Worm (Caenorhabditis elegans) whole organism, late embryonic: ENCODE results near the gene sgk-1.

Source experiments
- C38D4.7 ChIP-seq: fragments of 200-800 bp; sonication (Bioruptor generic); optimal IDR thresholded peaks from 2 replicates; lab custom pipeline; 2018; ENCODE audit warnings: mild to moderate bottlenecking, missing genetic modification characterization, moderate library complexity, missing compliant biosample characterization
- K02D7.2 ChIP-seq: sonication (generic microtip); optimal IDR thresholded peaks from 2 replicates; lab custom pipeline; 2017; ENCODE audit warnings: mild to moderate bottlenecking, missing genetic modification characterization, missing compliant biosample characterization
- K09A11.1 ChIP-seq: sonication (generic microtip); optimal IDR thresholded peaks from 2 replicates; lab custom pipeline; 2017; ENCODE audit warnings: antibody characterized with exemption, mild to moderate bottlenecking, missing genetic modification characterization, missing compliant biosample characterization; ENCODE audit not compliant: insufficient read depth
- Y22D7AL.16 ChIP-seq: sonication (generic microtip); optimal IDR thresholded peaks from 2 replicates; lab custom pipeline; 2016; ENCODE audit warnings: missing genetic modification characterization, missing compliant biosample characterization
- ceh-14 ChIP-seq: sonication (generic microtip); optimal IDR thresholded peaks from 2 replicates; lab custom pipeline; 2016; ENCODE audit warnings: missing genotype, missing genetic modification characterization, missing compliant biosample characterization
- ceh-19 ChIP-seq: fragments of 200-800 bp; sonication (Bioruptor generic); optimal IDR thresholded peaks from 2 replicates; lab custom pipeline; 2018; ENCODE audit warnings: mild to moderate bottlenecking, missing genetic modification characterization, missing compliant biosample characterization
- ceh-2 ChIP-seq: sonication (generic microtip); optimal IDR thresholded peaks from 2 replicates; lab custom pipeline; 2016; ENCODE audit warnings: missing genotype, missing genetic modification characterization, missing compliant biosample characterization
- ceh-22 ChIP-seq: sonication (generic microtip); optimal IDR thresholded peaks from 2 replicates; lab custom pipeline; 2017; ENCODE audit warnings: missing biosample characterization, missing genetic modification characterization
- ceh-30 ChIP-seq: fragments of 150-350 bp; optimal IDR thresholded peaks from 2 replicates; lab custom pipeline; 2014; ENCODE audit warnings: missing biosample characterization, missing genetic modification characterization
- ceh-34 ChIP-seq: sonication (generic microtip); optimal IDR thresholded peaks from 2 replicates; lab custom pipeline; 2016; ENCODE audit warnings: mild to moderate bottlenecking, missing genetic modification characterization, missing compliant biosample characterization
- ceh-48 ChIP-seq: sonication (generic microtip); optimal IDR thresholded peaks from 2 replicates; lab custom pipeline; 2016; ENCODE audit warnings: missing genetic modification characterization, inconsistent platforms, missing compliant biosample characterization
- ceh-6 ChIP-seq: fragments of 200-800 bp; sonication (Bioruptor generic); optimal IDR thresholded peaks from 2 replicates; lab custom pipeline; 2018; ENCODE audit warnings: mild to moderate bottlenecking, missing genetic modification characterization, missing compliant biosample characterization
- ceh-9 ChIP-seq: sonication (generic microtip); optimal IDR thresholded peaks from 2 replicates; lab custom pipeline; 2016; ENCODE audit warnings: mild to moderate bottlenecking, missing genetic modification characterization, inconsistent platforms, missing compliant biosample characterization
- che-1 ChIP-seq: sonication (generic microtip); optimal IDR thresholded peaks from 2 replicates; lab custom pipeline; 2016; ENCODE audit warnings: mild to moderate bottlenecking, missing genetic modification characterization, missing compliant biosample characterization
- dmd-4 ChIP-seq: sonication (generic microtip); optimal IDR thresholded peaks from 2 replicates; lab custom pipeline; 2016; ENCODE audit warnings: borderline replicate concordance, missing genetic modification characterization, missing compliant biosample characterization
- dve-1 ChIP-seq: sonication (generic microtip); optimal IDR thresholded peaks from 2 replicates; lab custom pipeline; 2017; ENCODE audit warnings: antibody characterized with exemption, mild to moderate bottlenecking, missing genetic modification characterization, missing compliant biosample characterization
- elt-2 ChIP-seq: sonication (generic microtip); optimal IDR thresholded peaks from 2 replicates; lab custom pipeline; 2016; ENCODE audit warnings: missing genetic modification reagents, missing genetic modification characterization, missing compliant biosample characterization
- eyg-1 ChIP-seq: sonication (generic microtip); optimal IDR thresholded peaks from 2 replicates; lab custom pipeline; 2016; ENCODE audit warnings: missing genotype, missing genetic modification characterization, missing compliant biosample characterization
- fax-1 ChIP-seq: sonication (generic microtip); optimal IDR thresholded peaks from 2 replicates; lab custom pipeline; 2016; ENCODE audit warnings: missing genotype, missing genetic modification characterization, missing compliant biosample characterization
- gmeb-2 ChIP-seq: sonication (generic microtip); optimal IDR thresholded peaks from 2 replicates; lab custom pipeline; 2016; ENCODE audit warnings: missing genetic modification characterization, inconsistent platforms, missing compliant biosample characterization
- hlh-13 ChIP-seq: fragments of 200-800 bp; sonication (Bioruptor generic); optimal IDR thresholded peaks from 2 replicates; lab custom pipeline; 2018; ENCODE audit warnings: mild to moderate bottlenecking, missing genetic modification characterization, missing compliant biosample characterization
- hlh-15 ChIP-seq: sonication (generic microtip); optimal IDR thresholded peaks from 2 replicates; lab custom pipeline; 2016; ENCODE audit warnings: missing genetic modification characterization, missing compliant biosample characterization
- hlh-30 ChIP-seq: sonication (generic microtip); optimal IDR thresholded peaks from 2 replicates; lab custom pipeline; 2017; ENCODE audit warnings: antibody characterized with exemption, missing genetic modification characterization, missing compliant biosample characterization; ENCODE audit not compliant: insufficient read depth
- lim-6 ChIP-seq: sonication (generic microtip); optimal IDR thresholded peaks from 2 replicates; lab custom pipeline; 2016; ENCODE audit warnings: missing genetic modification characterization, missing compliant biosample characterization
- lin-11 ChIP-seq: fragments of 200-800 bp; sonication (Bioruptor generic); optimal IDR thresholded peaks from 2 replicates; lab custom pipeline; 2018; ENCODE audit warnings: mild to moderate bottlenecking, missing genetic modification characterization, missing compliant biosample characterization
- madf-2 ChIP-seq: sonication (generic microtip); optimal IDR thresholded peaks from 2 replicates; lab custom pipeline; 2017; ENCODE audit warnings: missing genetic modification characterization, missing compliant biosample characterization
- nhr-11 ChIP-seq: fragments of 150-350 bp; optimal IDR thresholded peaks from 2 replicates; lab custom pipeline; 2014; ENCODE audit warnings: missing biosample characterization, missing genetic modification characterization
- npax-4 ChIP-seq: sonication (generic microtip); optimal IDR thresholded peaks from 2 replicates; lab custom pipeline; 2016; ENCODE audit warnings: missing genetic modification characterization, missing compliant biosample characterization
- pat-9 ChIP-seq: fragments of 200-800 bp; sonication (Bioruptor generic); optimal IDR thresholded peaks from 2 replicates; lab custom pipeline; 2018; ENCODE audit warnings: mild to moderate bottlenecking, missing genetic modification characterization, moderate library complexity, missing compliant biosample characterization
- pqm-1 ChIP-seq: sonication (generic microtip); optimal IDR thresholded peaks from 2 replicates; lab custom pipeline; 2016; ENCODE audit warnings: missing genetic modification characterization, missing compliant biosample characterization
- sox-2 ChIP-seq: fragments of 200-800 bp; sonication (Bioruptor generic); IDR thresholded peaks from 2 replicates; pipeline ENCODE4 v1.3.6; 2022; ENCODE audit warnings: missing genetic modification reagents, missing genetic modification characterization, missing compliant biosample characterization
- sox-4 ChIP-seq: sonication (generic microtip); optimal IDR thresholded peaks from 2 replicates; lab custom pipeline; 2017; ENCODE audit warnings: mild to moderate bottlenecking, missing genetic modification characterization, inconsistent platforms, missing compliant biosample characterization
- tbx-2 ChIP-seq: sonication (generic microtip); optimal IDR thresholded peaks from 2 replicates; lab custom pipeline; 2016; ENCODE audit warnings: missing genetic modification characterization, missing compliant biosample characterization
- ztf-16 ChIP-seq: sonication (generic microtip); optimal IDR thresholded peaks from 2 replicates; lab custom pipeline; 2017; ENCODE audit warnings: missing genetic modification characterization, missing compliant biosample characterization

Gene sgk-1

DNA sequence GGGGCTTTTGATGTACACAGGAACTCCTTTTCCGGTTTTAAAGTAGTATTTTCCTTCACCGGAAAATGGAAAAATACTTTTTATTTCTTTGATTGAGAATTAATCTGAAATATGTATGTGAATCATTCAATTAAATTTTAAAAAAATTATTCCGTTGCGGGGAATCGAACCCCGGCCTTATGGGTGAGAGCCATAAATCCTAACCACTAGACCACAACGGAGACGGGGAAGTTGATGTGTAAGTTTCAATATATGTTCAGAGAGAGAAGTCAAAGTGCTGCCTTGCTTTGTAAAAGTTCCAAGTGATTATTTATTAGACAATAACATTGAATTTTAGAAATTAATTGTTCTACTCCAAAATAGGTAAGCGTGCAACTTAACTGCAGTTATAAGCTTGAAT, 9.2 kb upstream of the sgk-1 start:
- TF ChIP-seq che-1 (tag; lab: Kevin White, UChicago) (peak; percentile 35), sox-4 (tag; lab: Kevin White, UChicago) (peak; percentile 6), nhr-11 (tag; lab: Kevin White, UChicago) (no peak), C38D4.7 (peak; percentile 13), lim-6 (no peak), madf-2 (tag; lab: Kevin White, UChicago) (no peak), gmeb-2 (tag; lab: Kevin White, UChicago) (peak; percentile 28), ceh-14 (tag; lab: Kevin White, UChicago) (peak; percentile 47), ztf-16 (tag; lab: Kevin White, UChicago) (peak; percentile 8), ceh-34 (tag; lab: Kevin White, UChicago) (peak; percentile 5), elt-2 (tag; lab: Kevin White, UChicago) (peak; percentile 5)

- no peak for TF ChIP-seq lin-11 (tag; lab: Kevin White, UChicago)
- TF ChIP-seq K02D7.2 (tag; lab: Kevin White, UChicago): no peak
- TF ChIP-seq gmeb-2 (tag; lab: Kevin White, UChicago): no peak
- no peak for TF ChIP-seq sox-2 (GFP tag; lab: Robert Waterston, UW)
- no peak for TF ChIP-seq fax-1
- TF ChIP-seq eyg-1: no peak
- no peak for TF ChIP-seq ceh-2 (tag; lab: Kevin White, UChicago)
- no peak for TF ChIP-seq che-1 (tag; lab: Kevin White, UChicago)
- no peak for TF ChIP-seq ceh-19 (GFP tag; lab: Kevin White, UChicago)
- TF ChIP-seq ceh-22: no peak
- no peak for TF ChIP-seq K09A11.1
These were observed 8.0 kb upstream of the sgk-1 start, which contains the start of gene ifa-3 for ce11 chrX:16269969-16270368. Gene ifa-3, minus strand, starts transcription at chrX:16270069.

- TF ChIP-seq hlh-30 (tag; lab: Kevin White, UChicago) (no peak), ceh-19 (GFP tag; lab: Kevin White, UChicago) (no peak), madf-2 (tag; lab: Kevin White, UChicago) (no peak)
These were observed 3.9 kb upstream of the sgk-1 start, which contains the start of gene mua-6 for ce11 chrX:16265636-16266384. Gene mua-6, minus strand, starts transcription at chrX:16265686.

ce11 chrX:16263287-16263686, 1.4 kb upstream of the sgk-1 start:
- TF ChIP-seq dmd-4 (tag; lab: Kevin White, UChicago) (no peak), tbx-2 (no peak), ceh-48 (no peak), dve-1 (tag; lab: Kevin White, UChicago) (no peak), K02D7.2 (tag; lab: Kevin White, UChicago) (no peak), ceh-6 (no peak), hlh-13 (GFP tag; lab: Kevin White, UChicago) (no peak), pqm-1 (tag; lab: Kevin White, UChicago) (no peak), npax-4 (tag; lab: Kevin White, UChicago) (no peak), Y22D7AL.16 (tag; lab: Kevin White, UChicago) (no peak), ceh-9 (tag; lab: Kevin White, UChicago) (no peak), fax-1 (no peak), hlh-15 (tag; lab: Kevin White, UChicago) (no peak), lin-11 (tag; lab: Kevin White, UChicago) (no peak), ceh-30 (tag; lab: Kevin White, UChicago) (no peak), sox-4 (tag; lab: Kevin White, UChicago) (no peak), hlh-30 (tag; lab: Kevin White, UChicago) (no peak), eyg-1 (no peak), pat-9 (tag; lab: Kevin White, UChicago) (no peak)
- TF ChIP-seq, all 69 proteins: peak for 0
